Worm (Caenorhabditis elegans) whole organism, late embryonic: ENCODE data around the gene rpoa-12.

ENCODE experiments used
- C38D4.7 ChIP-seq: fragments of 200-800 bp; sonication (Bioruptor generic); optimal IDR thresholded peaks from 2 replicates; lab custom pipeline; 2018; ENCODE audit warnings: mild to moderate bottlenecking, missing genetic modification characterization, moderate library complexity, missing compliant biosample characterization
- F13H6.1 ChIP-seq: sonication (generic microtip); optimal IDR thresholded peaks from 2 replicates; lab custom pipeline; 2016; ENCODE audit warnings: missing genetic modification characterization, missing compliant biosample characterization
- K02D7.2 ChIP-seq: sonication (generic microtip); optimal IDR thresholded peaks from 2 replicates; lab custom pipeline; 2017; ENCODE audit warnings: mild to moderate bottlenecking, missing genetic modification characterization, missing compliant biosample characterization
- K09A11.1 ChIP-seq: sonication (generic microtip); optimal IDR thresholded peaks from 2 replicates; lab custom pipeline; 2017; ENCODE audit warnings: antibody characterized with exemption, mild to moderate bottlenecking, missing genetic modification characterization, missing compliant biosample characterization; ENCODE audit not compliant: insufficient read depth
- T23F11.4 ChIP-seq: fragments of 200-800 bp; sonication (Bioruptor generic); optimal IDR thresholded peaks from 2 replicates; lab custom pipeline; 2018; ENCODE audit warnings: mild to moderate bottlenecking, missing genetic modification characterization, missing compliant biosample characterization
- ama-1 ChIP-seq: fragments of 150-350 bp; optimal IDR thresholded peaks from 2 replicates; lab custom pipeline; 2014
- ceh-14 ChIP-seq: sonication (generic microtip); optimal IDR thresholded peaks from 2 replicates; lab custom pipeline; 2016; ENCODE audit warnings: missing genotype, missing genetic modification characterization, missing compliant biosample characterization
- ceh-19 ChIP-seq: fragments of 200-800 bp; sonication (Bioruptor generic); optimal IDR thresholded peaks from 2 replicates; lab custom pipeline; 2018; ENCODE audit warnings: mild to moderate bottlenecking, missing genetic modification characterization, missing compliant biosample characterization
- ceh-24 ChIP-seq: sonication (generic microtip); optimal IDR thresholded peaks from 2 replicates; lab custom pipeline; 2016; ENCODE audit warnings: mild to moderate bottlenecking, missing genetic modification characterization, missing compliant biosample characterization
- ceh-34 ChIP-seq: sonication (generic microtip); optimal IDR thresholded peaks from 2 replicates; lab custom pipeline; 2016; ENCODE audit warnings: mild to moderate bottlenecking, missing genetic modification characterization, missing compliant biosample characterization
- ceh-45 ChIP-seq: fragments of 200-800 bp; sonication (Bioruptor generic); IDR thresholded peaks from 2 replicates; pipeline ENCODE4 v1.3.6; 2022; ENCODE audit warnings: missing genetic modification reagents, missing genetic modification characterization, missing compliant biosample characterization
- ceh-6 ChIP-seq: fragments of 200-800 bp; sonication (Bioruptor generic); optimal IDR thresholded peaks from 2 replicates; lab custom pipeline; 2018; ENCODE audit warnings: mild to moderate bottlenecking, missing genetic modification characterization, missing compliant biosample characterization
- ceh-9 ChIP-seq: sonication (generic microtip); optimal IDR thresholded peaks from 2 replicates; lab custom pipeline; 2016; ENCODE audit warnings: mild to moderate bottlenecking, missing genetic modification characterization, inconsistent platforms, missing compliant biosample characterization
- che-1 ChIP-seq: sonication (generic microtip); optimal IDR thresholded peaks from 2 replicates; lab custom pipeline; 2016; ENCODE audit warnings: mild to moderate bottlenecking, missing genetic modification characterization, missing compliant biosample characterization
- dve-1 ChIP-seq: sonication (generic microtip); optimal IDR thresholded peaks from 2 replicates; lab custom pipeline; 2017; ENCODE audit warnings: antibody characterized with exemption, mild to moderate bottlenecking, missing genetic modification characterization, missing compliant biosample characterization
- elt-2 ChIP-seq: sonication (generic microtip); optimal IDR thresholded peaks from 2 replicates; lab custom pipeline; 2016; ENCODE audit warnings: missing genetic modification reagents, missing genetic modification characterization, missing compliant biosample characterization
- elt-4 ChIP-seq: sonication (generic microtip); optimal IDR thresholded peaks from 2 replicates; lab custom pipeline; 2016; ENCODE audit warnings: missing genetic modification characterization, missing compliant biosample characterization
- ets-4 ChIP-seq: sonication (generic microtip); optimal IDR thresholded peaks from 2 replicates; lab custom pipeline; 2016; ENCODE audit warnings: missing genetic modification characterization, missing compliant biosample characterization
- eyg-1 ChIP-seq: sonication (generic microtip); optimal IDR thresholded peaks from 2 replicates; lab custom pipeline; 2016; ENCODE audit warnings: missing genotype, missing genetic modification characterization, missing compliant biosample characterization
- fax-1 ChIP-seq: sonication (generic microtip); optimal IDR thresholded peaks from 2 replicates; lab custom pipeline; 2016; ENCODE audit warnings: missing genotype, missing genetic modification characterization, missing compliant biosample characterization
- gmeb-2 ChIP-seq: sonication (generic microtip); optimal IDR thresholded peaks from 2 replicates; lab custom pipeline; 2016; ENCODE audit warnings: missing genetic modification characterization, inconsistent platforms, missing compliant biosample characterization
- hlh-8 ChIP-seq: sonication (generic microtip); optimal IDR thresholded peaks from 2 replicates; lab custom pipeline; 2016; ENCODE audit warnings: missing genotype, missing genetic modification characterization, missing compliant biosample characterization
- lim-6 ChIP-seq: sonication (generic microtip); optimal IDR thresholded peaks from 2 replicates; lab custom pipeline; 2016; ENCODE audit warnings: missing genetic modification characterization, missing compliant biosample characterization
- lin-11 ChIP-seq: fragments of 200-800 bp; sonication (Bioruptor generic); optimal IDR thresholded peaks from 2 replicates; lab custom pipeline; 2018; ENCODE audit warnings: mild to moderate bottlenecking, missing genetic modification characterization, missing compliant biosample characterization
- mec-3 ChIP-seq: sonication (generic microtip); optimal IDR thresholded peaks from 2 replicates; lab custom pipeline; 2016; ENCODE audit warnings: borderline replicate concordance, missing genetic modification characterization, missing compliant biosample characterization
- nfya-1 ChIP-seq: sonication (generic microtip); optimal IDR thresholded peaks from 2 replicates; lab custom pipeline; 2017; ENCODE audit warnings: missing genetic modification characterization, mild to moderate bottlenecking, missing compliant biosample characterization, antibody characterized with exemption, moderate library complexity
- nhr-11 ChIP-seq: fragments of 150-350 bp; optimal IDR thresholded peaks from 2 replicates; lab custom pipeline; 2014; ENCODE audit warnings: missing biosample characterization, missing genetic modification characterization
- npax-4 ChIP-seq: sonication (generic microtip); optimal IDR thresholded peaks from 2 replicates; lab custom pipeline; 2016; ENCODE audit warnings: missing genetic modification characterization, missing compliant biosample characterization
- odd-2 ChIP-seq: sonication (generic microtip); optimal IDR thresholded peaks from 2 replicates; lab custom pipeline; 2017; ENCODE audit warnings: antibody characterized with exemption, mild to moderate bottlenecking, missing genetic modification characterization, missing compliant biosample characterization
- pag-3 ChIP-seq: sonication (generic microtip); optimal IDR thresholded peaks from 2 replicates; lab custom pipeline; 2016; ENCODE audit warnings: missing compliant biosample characterization, missing genetic modification characterization, borderline replicate concordance
- pha-2 ChIP-seq: sonication (generic microtip); optimal IDR thresholded peaks from 2 replicates; lab custom pipeline; 2017; ENCODE audit warnings: mild to moderate bottlenecking, missing genetic modification characterization, missing compliant biosample characterization
- pha-4 ChIP-seq: fragments of 150-350 bp; optimal IDR thresholded peaks from 2 replicates; lab custom pipeline; 2018; ENCODE audit warnings: missing biosample characterization, missing genetic modification reagents, missing genetic modification characterization
- pqm-1 ChIP-seq: sonication (generic microtip); optimal IDR thresholded peaks from 2 replicates; lab custom pipeline; 2016; ENCODE audit warnings: missing genetic modification characterization, missing compliant biosample characterization
- ref-2 ChIP-seq: sonication (generic microtip); optimal IDR thresholded peaks from 2 replicates; lab custom pipeline; 2016; ENCODE audit warnings: missing genetic modification characterization, missing compliant biosample characterization
- rnt-1 ChIP-seq: sonication (generic microtip); optimal IDR thresholded peaks from 2 replicates; lab custom pipeline; 2016; ENCODE audit warnings: missing genetic modification characterization, missing compliant biosample characterization
- sox-2 ChIP-seq: fragments of 200-800 bp; sonication (Bioruptor generic); IDR thresholded peaks from 2 replicates; pipeline ENCODE4 v1.3.6; 2022; ENCODE audit warnings: missing genetic modification reagents, missing genetic modification characterization, missing compliant biosample characterization
- tbx-2 ChIP-seq: sonication (generic microtip); optimal IDR thresholded peaks from 2 replicates; lab custom pipeline; 2016; ENCODE audit warnings: missing genetic modification characterization, missing compliant biosample characterization
- tbx-7 ChIP-seq: sonication (generic microtip); optimal IDR thresholded peaks from 2 replicates; lab custom pipeline; 2016; ENCODE audit warnings: missing genotype, missing genetic modification characterization, missing compliant biosample characterization
- unc-55 ChIP-seq: sonication (generic microtip); optimal IDR thresholded peaks from 2 replicates; lab custom pipeline; 2017; ENCODE audit warnings: missing biosample characterization, missing genetic modification reagents, missing genetic modification characterization
- zip-5 ChIP-seq: sonication (generic microtip); optimal IDR thresholded peaks from 2 replicates; lab custom pipeline; 2016; ENCODE audit warnings: missing genetic modification characterization, missing compliant biosample characterization
- ztf-16 ChIP-seq: sonication (generic microtip); optimal IDR thresholded peaks from 2 replicates; lab custom pipeline; 2017; ENCODE audit warnings: missing genetic modification characterization, missing compliant biosample characterization

rpoa-12 gene

DNA sequence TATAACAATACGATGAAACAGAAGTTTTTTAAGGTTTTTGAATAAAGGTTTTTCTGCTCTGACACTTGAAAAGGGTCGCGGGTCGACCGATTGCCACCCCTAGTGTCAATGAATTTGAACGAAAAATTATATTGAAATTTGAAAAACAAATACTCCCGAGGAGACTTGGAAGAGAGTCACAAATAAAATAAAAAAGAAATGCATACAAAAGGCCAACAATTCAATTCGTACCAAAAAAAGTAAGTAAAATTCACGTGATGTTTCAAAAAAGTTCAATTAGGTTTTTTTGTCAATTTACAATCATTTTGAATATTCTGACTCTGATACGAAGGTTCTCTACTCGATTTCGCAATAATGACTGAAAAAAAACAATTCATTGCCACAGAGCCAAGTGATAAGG, 29.6 kb downstream of the rpoa-12 start, which contains the start of gene C15H11.1:
Gene C15H11.1 (plus strand): TSS at position 301 of the 400 bp plus-strand sequence.
- TF ChIP-seq F13H6.1 (tag; lab: Kevin White, UChicago) (no peak), eyg-1 (tag; lab: Kevin White, UChicago) (no peak), sox-2 (GFP tag; lab: Robert Waterston, UW) (no peak), dve-1 (tag; lab: Kevin White, UChicago) (no peak), pha-4 (tag; lab: Kevin White, UChicago) (no peak), npax-4 (tag; lab: Kevin White, UChicago) (no peak), elt-4 (no peak), gmeb-2 (tag; lab: Kevin White, UChicago) (no peak), ets-4 (tag; lab: Kevin White, UChicago) (no peak), T23F11.4 (no peak), tbx-2 (no peak), ceh-45 (GFP tag; lab: Robert Waterston, UW) (no peak)

DNA sequence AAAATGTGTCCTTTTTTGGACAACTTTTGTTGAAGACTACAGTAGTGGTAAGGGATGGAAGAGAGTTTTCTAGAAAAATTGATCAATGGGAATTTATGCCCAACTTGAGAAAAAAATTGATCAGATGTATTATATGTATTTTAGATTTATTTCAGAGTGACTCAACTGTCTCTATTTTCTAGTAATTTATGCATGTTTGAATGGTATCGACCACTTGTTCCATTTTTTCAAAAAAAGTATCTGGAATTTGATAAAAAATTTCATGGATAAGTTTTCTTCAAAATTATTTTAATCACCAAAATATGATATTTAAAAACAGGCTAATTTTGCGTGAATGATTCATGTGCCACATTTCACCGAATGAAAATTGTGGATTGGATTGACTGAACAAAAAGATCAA, 31.3 kb downstream of the rpoa-12 start, which contains the start of gene C15H11.10:
Gene C15H11.10 (plus strand): TSS at position 301 of the 400 bp plus-strand sequence.
- TF ChIP-seq pag-3 (tag; lab: Kevin White, UChicago) (no peak), ref-2 (tag; lab: Kevin White, UChicago) (no peak), ceh-6 (GFP tag; lab: Kevin White, UChicago) (no peak), ceh-9 (no peak), hlh-8 (tag; lab: Kevin White, UChicago) (no peak), tbx-7 (tag; lab: Kevin White, UChicago) (no peak), unc-55 (GFP tag; lab: Kevin White, UChicago) (no peak), nhr-11 (tag; lab: Kevin White, UChicago) (no peak), lin-11 (tag; lab: Kevin White, UChicago) (no peak), pha-4 (tag; lab: Kevin White, UChicago) (no peak), pha-2 (tag; lab: Kevin White, UChicago) (no peak), T23F11.4 (no peak), pqm-1 (no peak), ceh-24 (tag; lab: Kevin White, UChicago) (no peak), gmeb-2 (tag; lab: Kevin White, UChicago) (no peak), ztf-16 (tag; lab: Kevin White, UChicago) (no peak), mec-3 (tag; lab: Kevin White, UChicago) (no peak), nfya-1 (tag; lab: Kevin White, UChicago) (no peak), ceh-34 (tag; lab: Kevin White, UChicago) (no peak)

DNA sequence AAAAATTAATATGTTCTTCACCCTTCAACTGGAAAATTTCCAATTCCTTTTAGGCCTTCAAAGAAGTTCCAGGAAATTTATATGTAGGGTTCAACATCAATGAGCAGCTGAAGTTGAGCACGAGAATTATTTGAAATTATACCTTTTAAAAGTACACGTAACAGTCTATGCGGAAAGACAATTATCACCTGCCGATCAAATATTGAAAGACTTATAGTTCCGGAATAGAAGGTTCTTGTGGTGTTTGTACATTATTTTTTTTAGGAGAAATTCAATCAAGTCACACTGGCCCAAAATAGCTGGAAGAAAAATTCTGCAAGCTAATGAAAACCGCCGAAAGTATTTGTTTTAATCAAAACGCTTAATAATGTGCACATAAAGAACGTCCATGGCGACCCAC, 42.9 kb downstream of the rpoa-12 start:
- TF ChIP-seq hlh-8 (tag; lab: Kevin White, UChicago) = no peak
- TF ChIP-seq zip-5 (tag; lab: Kevin White, UChicago) = no peak
- no peak for TF ChIP-seq fax-1 (tag; lab: Kevin White, UChicago)
- TF ChIP-seq mec-3 (tag; lab: Kevin White, UChicago) = no peak
- TF ChIP-seq K09A11.1 (tag; lab: Kevin White, UChicago) = no peak
- TF ChIP-seq odd-2 = no peak
- no peak for TF ChIP-seq ama-1 (lab: Kevin White, UChicago)
- TF ChIP-seq lin-11 (tag; lab: Kevin White, UChicago) = no peak
- no peak for TF ChIP-seq tbx-2
- no peak for TF ChIP-seq rnt-1
- TF ChIP-seq C38D4.7 (GFP tag; lab: Kevin White, UChicago) = no peak
- no peak for TF ChIP-seq ceh-19 (GFP tag; lab: Kevin White, UChicago)
- no peak for TF ChIP-seq che-1 (tag; lab: Kevin White, UChicago)
- no peak for TF ChIP-seq K02D7.2 (tag; lab: Kevin White, UChicago)
- TF ChIP-seq F13H6.1 (tag; lab: Kevin White, UChicago) = no peak
- no peak for TF ChIP-seq lim-6
- no peak for TF ChIP-seq elt-4
- no peak for TF ChIP-seq ceh-34 (tag; lab: Kevin White, UChicago)
- no peak for TF ChIP-seq elt-2
- TF ChIP-seq ceh-14 = no peak
